Worm (Caenorhabditis elegans) whole organism, midembryonic: ENCODE results near the gene F07C3.9.

ENCODE experiments used
- T22C8.4 ChIP-seq: fragments of 200-800 bp; sonication (Bioruptor generic); IDR thresholded peaks from 2 replicates; pipeline ENCODE4 v1.3.6; 2022; ENCODE audit warnings: missing genetic modification characterization, missing compliant biosample characterization
- cog-1 ChIP-seq: sonication (generic microtip); optimal IDR thresholded peaks from 2 replicates; lab custom pipeline; 2016; ENCODE audit warnings: missing genetic modification characterization, missing compliant biosample characterization
- flt-1 ChIP-seq: fragments of 200-800 bp; sonication (Bioruptor generic); IDR thresholded peaks from 2 replicates; pipeline ENCODE4 v1.3.6; 2022; ENCODE audit warnings: missing genetic modification characterization, missing compliant biosample characterization
- klf-2 ChIP-seq: fragments of 200-800 bp; sonication (Bioruptor generic); conservative IDR thresholded peaks from 2 replicates; pipeline ENCODE4 v1.3.6; 2022; ENCODE audit warnings: missing genetic modification reagents, missing genetic modification characterization, missing compliant biosample characterization
- med-1 ChIP-seq: sonication (generic microtip); optimal IDR thresholded peaks from 2 replicates; lab custom pipeline; 2017; ENCODE audit warnings: missing genetic modification characterization, mild to moderate bottlenecking, missing compliant biosample characterization, antibody characterized with exemption, missing genetic modification reagents; ENCODE audit not compliant: insufficient read depth
- ref-1 ChIP-seq: fragments of 200-800 bp; sonication (Bioruptor generic); conservative IDR thresholded peaks from 2 replicates; pipeline ENCODE4 v1.3.6; 2022; ENCODE audit warnings: missing genetic modification reagents, missing genetic modification characterization, missing compliant biosample characterization
- tab-1 ChIP-seq: fragments of 200-800 bp; sonication (Bioruptor generic); IDR thresholded peaks from 2 replicates; pipeline ENCODE4 v1.3.6; 2022; ENCODE audit warnings: missing genetic modification characterization, missing compliant biosample characterization
- ztf-23 ChIP-seq: fragments of 200-800 bp; sonication (Bioruptor generic); IDR thresholded peaks from 2 replicates; pipeline ENCODE4 v1.3.6; 2022; ENCODE audit warnings: missing genetic modification reagents, missing genetic modification characterization, missing compliant biosample characterization
- ztf-29 ChIP-seq: fragments of 200-800 bp; sonication (Bioruptor generic); IDR thresholded peaks from 2 replicates; pipeline ENCODE4 v1.3.6; 2022; ENCODE audit warnings: missing genetic modification reagents, missing genetic modification characterization, missing compliant biosample characterization

The F07C3.9 gene

DNA sequence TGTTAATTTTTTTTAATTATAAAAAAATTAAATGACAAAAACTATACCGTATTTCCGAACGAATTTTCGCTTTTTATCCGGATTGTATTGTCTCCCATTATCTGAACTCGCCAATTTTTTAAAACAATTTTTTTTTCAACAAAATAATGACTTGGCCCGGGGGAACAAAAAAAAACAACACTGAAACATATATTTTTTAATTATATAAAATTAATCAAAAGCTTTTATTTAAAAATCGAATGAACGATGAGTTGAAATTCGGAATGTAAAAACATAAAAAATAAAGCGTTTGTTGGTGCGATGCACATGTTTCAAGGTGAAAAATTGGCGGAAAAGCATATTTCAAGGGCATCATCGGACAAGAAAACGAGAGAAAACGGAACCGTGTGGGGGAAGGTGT is 40.9 kb downstream of the F07C3.9 start, which contains the start of gene mdt-27:
Gene mdt-27 (minus strand): TSS at position 101 of the 400 bp plus-strand sequence.
- no peak for TF ChIP-seq tab-1 (GFP tag; lab: Robert Waterston, UW)
- TF ChIP-seq med-1 (GFP tag; lab: Kevin White, UChicago), result no peak
- TF ChIP-seq ref-1 (GFP tag; lab: Robert Waterston, UW), result no peak
- no peak for TF ChIP-seq ztf-23 (GFP tag; lab: Robert Waterston, UW)
- TF ChIP-seq klf-2 (GFP tag; lab: Robert Waterston, UW), result no peak
- TF ChIP-seq cog-1, result no peak
- TF ChIP-seq T22C8.4 (GFP tag; lab: Robert Waterston, UW), result no peak
- no peak for TF ChIP-seq ztf-29 (GFP tag; lab: Robert Waterston, UW)
- no peak for TF ChIP-seq flt-1

DNA sequence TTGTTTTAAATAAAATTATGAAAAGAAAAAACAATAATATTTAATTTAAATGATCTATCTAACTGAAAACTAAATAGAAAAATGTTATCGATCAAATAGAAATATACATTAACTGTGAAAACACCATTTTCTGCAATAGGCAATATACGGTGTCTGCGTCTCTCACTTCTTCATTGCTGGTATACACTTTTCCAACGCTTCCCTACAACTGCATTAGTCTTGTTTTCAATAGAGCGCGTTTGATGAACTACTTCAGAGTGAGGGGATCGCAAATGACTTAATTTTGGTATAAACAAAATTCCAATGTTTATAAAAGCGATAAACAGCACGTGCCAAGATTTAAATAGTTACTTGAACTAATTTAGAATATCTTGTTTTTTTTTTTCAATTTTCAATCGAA is 41.9 kb downstream of the F07C3.9 start:
- TF ChIP-seq flt-1, result no peak
- peak; percentile 58 for TF ChIP-seq cog-1
- TF ChIP-seq ztf-23 (GFP tag; lab: Robert Waterston, UW), result no peak

DNA sequence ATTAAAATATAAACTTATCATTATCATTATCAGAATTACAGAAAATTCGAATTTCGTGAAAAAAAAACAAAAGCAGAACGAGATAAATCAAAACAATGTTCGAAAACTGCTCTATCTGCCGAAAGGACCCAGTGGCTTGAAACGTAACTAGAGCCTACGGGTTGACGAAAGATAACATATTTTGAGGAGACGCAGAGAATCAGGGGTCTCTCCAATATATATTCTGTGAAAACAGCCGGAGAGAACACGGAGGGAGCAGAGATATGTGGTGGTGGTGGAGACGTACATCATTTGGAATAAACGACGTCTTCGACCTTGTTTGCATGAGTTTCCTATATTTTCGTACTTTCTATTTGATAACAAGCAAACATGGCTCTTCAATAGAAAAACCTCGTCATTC is 45.6 kb downstream of the F07C3.9 start:
- TF ChIP-seq tab-1 (GFP tag; lab: Robert Waterston, UW) (no peak), cog-1 (no peak), ztf-29 (GFP tag; lab: Robert Waterston, UW) (no peak), med-1 (GFP tag; lab: Kevin White, UChicago) (no peak), T22C8.4 (GFP tag; lab: Robert Waterston, UW) (no peak), ztf-23 (GFP tag; lab: Robert Waterston, UW) (no peak), flt-1 (no peak), klf-2 (GFP tag; lab: Robert Waterston, UW) (no peak), ref-1 (GFP tag; lab: Robert Waterston, UW) (no peak)

DNA sequence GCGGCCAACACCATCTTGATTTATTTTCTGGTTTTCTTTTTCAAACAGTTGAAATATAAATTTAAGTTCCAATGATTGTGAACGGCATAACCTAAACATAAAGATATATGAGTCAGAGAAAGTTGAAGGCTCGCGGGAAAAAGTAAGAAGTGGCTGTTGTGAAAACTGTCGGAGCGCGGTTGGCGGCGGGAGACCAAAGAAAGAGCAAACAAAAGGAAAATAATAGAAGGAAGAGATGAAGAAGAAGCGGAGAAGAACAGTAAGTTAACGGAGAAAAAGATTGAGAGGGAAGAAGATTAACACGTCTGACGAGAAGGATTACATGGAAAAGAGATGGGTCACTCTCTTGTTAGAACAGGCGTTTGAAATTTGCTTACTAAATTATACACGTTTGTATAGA is 47.1 kb downstream of the F07C3.9 start, which contains the start of gene inx-10:
Gene inx-10 (minus strand): TSS at position 101 of the 400 bp plus-strand sequence.
- TF ChIP-seq ztf-29 (GFP tag; lab: Robert Waterston, UW), result no peak
- TF ChIP-seq med-1 (GFP tag; lab: Kevin White, UChicago), result no peak
- TF ChIP-seq klf-2 (GFP tag; lab: Robert Waterston, UW), result no peak
- no peak for TF ChIP-seq cog-1
- no peak for TF ChIP-seq ztf-23 (GFP tag; lab: Robert Waterston, UW)
- TF ChIP-seq flt-1, result no peak
- no peak for TF ChIP-seq T22C8.4 (GFP tag; lab: Robert Waterston, UW)
- no peak for TF ChIP-seq tab-1 (GFP tag; lab: Robert Waterston, UW)
